Worm (Caenorhabditis elegans) whole organism, L4 larva: ENCODE data around the gene rsp-6.

Source experiments
- F37D6.2 ChIP-seq: sonication (generic microtip); optimal IDR thresholded peaks from 2 replicates; lab custom pipeline; 2016; ENCODE audit warnings: mild to moderate bottlenecking, missing genetic modification characterization, missing compliant biosample characterization
- T26A8.4 ChIP-seq: fragments of 200-800 bp; sonication (Bioruptor generic); IDR thresholded peaks from 2 replicates; pipeline ENCODE4 v1.3.6; 2022; ENCODE audit warnings: missing genetic modification characterization, missing compliant biosample characterization
- Y48G9A.11 ChIP-seq: fragments of 200-800 bp; sonication (Bioruptor generic); IDR thresholded peaks from 2 replicates; pipeline ENCODE4 v1.3.6; 2022; ENCODE audit warnings: missing genetic modification reagents, missing genetic modification characterization, missing compliant biosample characterization
- Y75B8A.6 ChIP-seq: fragments of 200-800 bp; sonication (Bioruptor generic); IDR thresholded peaks from 2 replicates; pipeline ENCODE4 v1.3.6; 2022; ENCODE audit warnings: missing genetic modification reagents, missing genetic modification characterization, missing compliant biosample characterization
- aha-1 ChIP-seq: fragments of 150-350 bp; peaks from one replicate; lab custom pipeline; 2014; ENCODE audit warnings: missing biosample characterization, missing genetic modification characterization
- aly-2 ChIP-seq: sonication (generic microtip); optimal IDR thresholded peaks from 2 replicates; lab custom pipeline; 2018; ENCODE audit warnings: missing biosample characterization, missing genetic modification characterization
- ama-1 ChIP-seq: fragments of 150-350 bp; optimal IDR thresholded peaks from 2 replicates; lab custom pipeline; 2014; ENCODE audit warnings: inconsistent platforms, mixed read lengths
- arid-1 ChIP-seq: fragments of 200-800 bp; sonication (Bioruptor generic); conservative IDR thresholded peaks from 2 replicates; pipeline ENCODE4 v1.3.6; 2022; ENCODE audit warnings: missing genetic modification reagents, missing genetic modification characterization, missing compliant biosample characterization
- attf-4 ChIP-seq: sonication (generic microtip); optimal IDR thresholded peaks from 3 replicates; lab custom pipeline; 2017; ENCODE audit warnings: missing biosample characterization, missing genetic modification characterization
- ceh-62 ChIP-seq: sonication (generic microtip); optimal IDR thresholded peaks from 2 replicates; lab custom pipeline; 2017; ENCODE audit warnings: missing biosample characterization, missing genetic modification characterization
- ces-1 ChIP-seq: fragments of 150-350 bp; sonication (generic microtip); optimal IDR thresholded peaks from 4 replicates; lab custom pipeline; 2014; ENCODE audit warnings: missing biosample characterization, missing genetic modification reagents, missing genetic modification characterization
- dmd-8 ChIP-seq: fragments of 200-800 bp; sonication (Bioruptor generic); IDR thresholded peaks from 2 replicates; pipeline ENCODE4 v1.3.6; 2022; ENCODE audit warnings: missing genetic modification characterization, missing compliant biosample characterization
- dmd-9 ChIP-seq: fragments of 200-800 bp; sonication (Bioruptor generic); IDR thresholded peaks from 2 replicates; pipeline ENCODE4 v1.3.6; 2022; ENCODE audit warnings: missing genetic modification reagents, missing genetic modification characterization, missing compliant biosample characterization
- dpl-1 ChIP-seq: fragments of 150-350 bp; optimal IDR thresholded peaks from 2 replicates; lab custom pipeline; 2014; ENCODE audit warnings: missing biosample characterization, missing genetic modification reagents, missing genetic modification characterization
- egl-27 ChIP-seq: sonication (generic microtip); optimal IDR thresholded peaks from 3 replicates; lab custom pipeline; 2017; ENCODE audit warnings: missing biosample characterization, missing genetic modification reagents, missing genetic modification characterization
- egl-43 ChIP-seq: fragments of 200-800 bp; sonication (Bioruptor generic); IDR thresholded peaks from 2 replicates; pipeline ENCODE4 v1.3.6; 2022; ENCODE audit warnings: missing genetic modification reagents, missing genetic modification characterization, missing compliant biosample characterization
- fos-1 ChIP-seq: fragments of 150-350 bp; optimal IDR thresholded peaks from 2 replicates; lab custom pipeline; 2014; ENCODE audit warnings: missing biosample characterization, missing genetic modification characterization
- hlh-11 ChIP-seq: fragments of 200-800 bp; sonication (Bioruptor generic); optimal IDR thresholded peaks from 2 replicates; lab custom pipeline; 2018; ENCODE audit warnings: mild to moderate bottlenecking, missing genetic modification characterization, missing compliant biosample characterization
- jun-1 ChIP-seq: fragments of 150-350 bp; optimal IDR thresholded peaks from 2 replicates; lab custom pipeline; 2014; ENCODE audit warnings: missing biosample characterization, missing genetic modification reagents, missing genetic modification characterization
- lin-15B ChIP-seq: fragments of 150-350 bp; sonication (generic microtip); optimal IDR thresholded peaks from 3 replicates; lab custom pipeline; 2014; ENCODE audit warnings: missing biosample characterization, missing genetic modification characterization
- lin-29 ChIP-seq: fragments of 200-800 bp; sonication (Bioruptor generic); IDR thresholded peaks from 2 replicates; pipeline ENCODE4 v1.3.6; 2022; ENCODE audit warnings: missing genetic modification reagents, missing genetic modification characterization, missing compliant biosample characterization
- madf-5 ChIP-seq, 2 experiments: fragments of 200-800 bp; sonication (Bioruptor generic); IDR thresholded peaks; 2 replicates each; pipeline ENCODE4 v1.3.6; 2022; ENCODE audit warnings: missing compliant biosample characterization in 2 of 2, missing genetic modification characterization in 2 of 2
- mdl-1 ChIP-seq, 2 experiments: fragments of 150-350 bp in 1 of 2; sonication (generic microtip) in 1 of 2; optimal IDR thresholded peaks; 2 replicates each; lab custom pipeline; 2014 to 2017; ENCODE audit warnings: missing biosample characterization in 2 of 2, missing genetic modification characterization in 2 of 2
- mes-2 ChIP-seq: sonication (generic microtip); optimal IDR thresholded peaks from 2 replicates; lab custom pipeline; 2016; ENCODE audit warnings: missing genotype, mild to moderate bottlenecking, missing genetic modification characterization, missing compliant biosample characterization; ENCODE audit not compliant: poor library complexity, severe bottlenecking
- mxl-3 ChIP-seq: fragments of 200-800 bp; sonication (Bioruptor generic); optimal IDR thresholded peaks from 2 replicates; lab custom pipeline; 2018; ENCODE audit warnings: mild to moderate bottlenecking, missing genetic modification characterization, missing compliant biosample characterization
- nhr-10 ChIP-seq: fragments of 150-350 bp; optimal IDR thresholded peaks from 2 replicates; lab custom pipeline; 2014; ENCODE audit warnings: missing biosample characterization, missing genetic modification characterization
- nhr-111 ChIP-seq: fragments of 200-800 bp; sonication (Bioruptor generic); optimal IDR thresholded peaks from 2 replicates; lab custom pipeline; 2018; ENCODE audit warnings: mild to moderate bottlenecking, missing genetic modification characterization, missing compliant biosample characterization
- nhr-237 ChIP-seq: sonication (generic microtip); optimal IDR thresholded peaks from 2 replicates; lab custom pipeline; 2017; ENCODE audit warnings: missing biosample characterization, missing genetic modification characterization
- nhr-28 ChIP-seq: fragments of 150-350 bp; optimal IDR thresholded peaks from 2 replicates; lab custom pipeline; 2014; ENCODE audit warnings: missing biosample characterization, missing genetic modification characterization
- nhr-41 ChIP-seq: fragments of 200-800 bp; sonication (Bioruptor generic); IDR thresholded peaks from 2 replicates; pipeline ENCODE4 v1.3.6; 2022; ENCODE audit warnings: missing genetic modification reagents, missing genetic modification characterization, missing compliant biosample characterization
- nhr-42 ChIP-seq: fragments of 200-800 bp; sonication (Bioruptor generic); IDR thresholded peaks from 2 replicates; pipeline ENCODE4 v1.3.6; 2022; ENCODE audit warnings: missing genetic modification characterization, missing compliant biosample characterization
- pqm-1 ChIP-seq: sonication (generic microtip); optimal IDR thresholded peaks from 2 replicates; lab custom pipeline; 2017; ENCODE audit warnings: missing biosample characterization, missing genetic modification characterization
- saeg-2 ChIP-seq: fragments of 200-800 bp; sonication (Bioruptor generic); IDR thresholded peaks from 2 replicates; pipeline ENCODE4 v1.3.6; 2022; ENCODE audit warnings: missing genetic modification reagents, missing genetic modification characterization, missing compliant biosample characterization
- set-16 ChIP-seq: fragments of 200-800 bp; sonication (Bioruptor generic); IDR thresholded peaks from 2 replicates; pipeline ENCODE4 v1.3.6; 2022; ENCODE audit warnings: missing genetic modification reagents, missing genetic modification characterization, missing compliant biosample characterization
- snpc-4 ChIP-seq: fragments of 150-350 bp; optimal IDR thresholded peaks from 2 replicates; lab custom pipeline; 2014; ENCODE audit warnings: missing biosample characterization, missing genetic modification characterization
- spr-1 ChIP-seq: sonication (generic microtip); optimal IDR thresholded peaks from 2 replicates; lab custom pipeline; 2016; ENCODE audit warnings: mild to moderate bottlenecking, missing genetic modification characterization, missing compliant biosample characterization
- spr-3 ChIP-seq: fragments of 200-800 bp; sonication (Bioruptor generic); optimal IDR thresholded peaks from 2 replicates; lab custom pipeline; 2018; ENCODE audit warnings: mild to moderate bottlenecking, missing genetic modification characterization, missing compliant biosample characterization

Gene rsp-6

DNA sequence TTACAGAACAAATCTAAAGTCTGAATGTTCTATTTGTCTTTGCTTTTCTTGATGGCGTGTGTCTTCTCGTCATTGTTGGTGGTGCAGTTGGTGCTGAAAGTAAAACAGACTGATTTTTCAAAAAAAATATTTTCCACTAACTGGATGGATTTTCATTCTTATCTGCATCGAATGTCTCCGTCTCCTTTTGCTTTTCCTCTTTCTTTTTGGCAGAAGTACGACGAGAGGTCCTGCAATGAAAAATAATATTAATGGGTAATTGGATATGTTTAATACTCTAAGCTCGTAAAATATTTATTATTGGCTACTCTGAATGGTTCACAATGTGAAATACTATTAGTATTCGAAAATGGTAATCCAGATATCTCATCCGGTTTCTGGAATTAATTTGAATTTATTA is 30.9 kb downstream of the rsp-6 start, which contains the start of gene del-7:
del-7 (plus strand) TSS at position 301 of the 400 bp plus-strand sequence.
- TF ChIP-seq Y48G9A.11 (GFP tag; lab: Robert Waterston, UW) (no peak), pqm-1 (tag; lab: Kevin White, UChicago) (no peak), nhr-41 (GFP tag; lab: Robert Waterston, UW) (no peak), dmd-9 (no peak), ama-1 (lab: Kevin White, UChicago) (no peak)

- TF ChIP-seq hlh-11 (tag; lab: Kevin White, UChicago) = no peak
- TF ChIP-seq ceh-62 (tag; lab: Kevin White, UChicago) = no peak
- no peak for TF ChIP-seq attf-4 (tag; lab: Kevin White, UChicago)
- TF ChIP-seq lin-29 (GFP tag; lab: Robert Waterston, UW) = no peak
- no peak for TF ChIP-seq dpl-1
- TF ChIP-seq mes-2 = no peak
- no peak for TF ChIP-seq lin-15B (tag; lab: Kevin White, UChicago)
- no peak for TF ChIP-seq mdl-1 (tag; optimal IDR thresholded peaks at IDR 0.05; lab: Kevin White, UChicago)
- TF ChIP-seq nhr-10 (tag; lab: Kevin White, UChicago) = no peak
These were observed 31.5 kb downstream of the rsp-6 start, which contains the start of gene dsb-3 for ce11 chrIV:7759527-7759926. dsb-3 (minus strand) TSS chrIV:7759627.

- no peak for TF ChIP-seq spr-1 (tag; lab: Kevin White, UChicago)
- TF ChIP-seq nhr-28 (tag; lab: Kevin White, UChicago) = no peak
- no peak for TF ChIP-seq egl-27 (tag; lab: Kevin White, UChicago)
- no peak for TF ChIP-seq mxl-3
- no peak for TF ChIP-seq fos-1
- TF ChIP-seq lin-15B (tag; lab: Kevin White, UChicago) = no peak
- no peak for TF ChIP-seq jun-1 (tag; lab: Kevin White, UChicago)
- TF ChIP-seq aly-2 = no peak
- no peak for TF ChIP-seq saeg-2 (GFP tag; lab: Robert Waterston, UW)
- no peak for TF ChIP-seq dmd-8
- no peak for TF ChIP-seq nhr-42 (GFP tag; lab: Robert Waterston, UW)
- TF ChIP-seq nhr-237 (tag; lab: Kevin White, UChicago) = no peak
- TF ChIP-seq T26A8.4 = no peak
- no peak for TF ChIP-seq F37D6.2
- no peak for TF ChIP-seq ces-1 (GFP tag; lab: Kevin White, UChicago)
- TF ChIP-seq nhr-41 (GFP tag; lab: Robert Waterston, UW) = no peak
- TF ChIP-seq arid-1 (GFP tag; lab: Robert Waterston, UW) = no peak
- TF ChIP-seq, all 104 proteins: peak for 0
These were observed 33.8 kb downstream of the rsp-6 start, which contains the start of gene C46A5.4 for ce11 chrIV:7757245-7757644. C46A5.4 (minus strand) TSS chrIV:7757345.

- TF ChIP-seq aha-1 (tag; lab: Kevin White, UChicago) (peak; percentile 21), Y75B8A.6 (GFP tag; lab: Robert Waterston, UW) (no peak), T26A8.4 (0 out of 2 replicates have a peak, but pooled peaks have one; percentile 47), snpc-4 (no peak), set-16 (peak; percentile 94), madf-5 (GFP tag; IDR thresholded peaks at IDR 0.05; lab: Robert Waterston, UW) (0 out of 4 replicates have a peak, but pooled peaks of 1 of the 2 experiments have one; percentile 45), spr-3 (GFP tag; lab: Kevin White, UChicago) (peak; percentile 28), nhr-111 (GFP tag; lab: Kevin White, UChicago) (no peak), ceh-62 (tag; lab: Kevin White, UChicago) (no peak), egl-43 (GFP tag; lab: Robert Waterston, UW) (peak; percentile 76)
These were observed 36.9 kb downstream of the rsp-6 start for ce11 chrIV:7754114-7754513.
